Worm (Caenorhabditis elegans) whole organism, late embryonic: ENCODE measurements around the gene rbm-22.

Experiments used
- C08G9.2 ChIP-seq: sonication (generic microtip); optimal IDR thresholded peaks from 2 replicates; lab custom pipeline; 2016; ENCODE audit warnings: mild to moderate bottlenecking, missing genetic modification characterization, moderate library complexity, missing compliant biosample characterization
- C38D4.7 ChIP-seq: fragments of 200-800 bp; sonication (Bioruptor generic); optimal IDR thresholded peaks from 2 replicates; lab custom pipeline; 2018; ENCODE audit warnings: mild to moderate bottlenecking, missing genetic modification characterization, moderate library complexity, missing compliant biosample characterization
- K02D7.2 ChIP-seq: sonication (generic microtip); optimal IDR thresholded peaks from 2 replicates; lab custom pipeline; 2017; ENCODE audit warnings: mild to moderate bottlenecking, missing genetic modification characterization, missing compliant biosample characterization
- K09A11.1 ChIP-seq: sonication (generic microtip); optimal IDR thresholded peaks from 2 replicates; lab custom pipeline; 2017; ENCODE audit warnings: antibody characterized with exemption, mild to moderate bottlenecking, missing genetic modification characterization, missing compliant biosample characterization; ENCODE audit not compliant: insufficient read depth
- ahr-1 ChIP-seq: sonication (generic microtip); optimal IDR thresholded peaks from 2 replicates; lab custom pipeline; 2016; ENCODE audit warnings: missing genetic modification characterization, missing compliant biosample characterization
- ceh-18 ChIP-seq: sonication (generic microtip); optimal IDR thresholded peaks from 2 replicates; lab custom pipeline; 2016; ENCODE audit warnings: missing genetic modification characterization, missing compliant biosample characterization
- ceh-19 ChIP-seq: fragments of 200-800 bp; sonication (Bioruptor generic); optimal IDR thresholded peaks from 2 replicates; lab custom pipeline; 2018; ENCODE audit warnings: mild to moderate bottlenecking, missing genetic modification characterization, missing compliant biosample characterization
- ceh-2 ChIP-seq: sonication (generic microtip); optimal IDR thresholded peaks from 2 replicates; lab custom pipeline; 2016; ENCODE audit warnings: missing genotype, missing genetic modification characterization, missing compliant biosample characterization
- ceh-24 ChIP-seq: sonication (generic microtip); optimal IDR thresholded peaks from 2 replicates; lab custom pipeline; 2016; ENCODE audit warnings: mild to moderate bottlenecking, missing genetic modification characterization, missing compliant biosample characterization
- ceh-31 ChIP-seq: sonication (generic microtip); optimal IDR thresholded peaks from 2 replicates; lab custom pipeline; 2016; ENCODE audit warnings: missing genetic modification characterization, missing compliant biosample characterization
- ceh-34 ChIP-seq: sonication (generic microtip); optimal IDR thresholded peaks from 2 replicates; lab custom pipeline; 2016; ENCODE audit warnings: mild to moderate bottlenecking, missing genetic modification characterization, missing compliant biosample characterization
- ceh-48 ChIP-seq: sonication (generic microtip); optimal IDR thresholded peaks from 2 replicates; lab custom pipeline; 2016; ENCODE audit warnings: missing genetic modification characterization, inconsistent platforms, missing compliant biosample characterization
- ceh-6 ChIP-seq: fragments of 200-800 bp; sonication (Bioruptor generic); optimal IDR thresholded peaks from 2 replicates; lab custom pipeline; 2018; ENCODE audit warnings: mild to moderate bottlenecking, missing genetic modification characterization, missing compliant biosample characterization
- dve-1 ChIP-seq: sonication (generic microtip); optimal IDR thresholded peaks from 2 replicates; lab custom pipeline; 2017; ENCODE audit warnings: antibody characterized with exemption, mild to moderate bottlenecking, missing genetic modification characterization, missing compliant biosample characterization
- elt-2 ChIP-seq: sonication (generic microtip); optimal IDR thresholded peaks from 2 replicates; lab custom pipeline; 2016; ENCODE audit warnings: missing genetic modification reagents, missing genetic modification characterization, missing compliant biosample characterization
- ets-4 ChIP-seq: sonication (generic microtip); optimal IDR thresholded peaks from 2 replicates; lab custom pipeline; 2016; ENCODE audit warnings: missing genetic modification characterization, missing compliant biosample characterization
- eyg-1 ChIP-seq: sonication (generic microtip); optimal IDR thresholded peaks from 2 replicates; lab custom pipeline; 2016; ENCODE audit warnings: missing genotype, missing genetic modification characterization, missing compliant biosample characterization
- fkh-10 ChIP-seq: fragments of 150-350 bp; optimal IDR thresholded peaks from 2 replicates; lab custom pipeline; 2014; ENCODE audit warnings: missing biosample characterization, missing genetic modification reagents, missing genetic modification characterization
- fkh-6 ChIP-seq: sonication (generic microtip); optimal IDR thresholded peaks from 2 replicates; lab custom pipeline; 2016; ENCODE audit warnings: missing genetic modification characterization, missing compliant biosample characterization
- gmeb-2 ChIP-seq: sonication (generic microtip); optimal IDR thresholded peaks from 2 replicates; lab custom pipeline; 2016; ENCODE audit warnings: missing genetic modification characterization, inconsistent platforms, missing compliant biosample characterization
- hlh-30 ChIP-seq: sonication (generic microtip); optimal IDR thresholded peaks from 2 replicates; lab custom pipeline; 2017; ENCODE audit warnings: antibody characterized with exemption, missing genetic modification characterization, missing compliant biosample characterization; ENCODE audit not compliant: insufficient read depth
- lim-6 ChIP-seq: sonication (generic microtip); optimal IDR thresholded peaks from 2 replicates; lab custom pipeline; 2016; ENCODE audit warnings: missing genetic modification characterization, missing compliant biosample characterization
- lin-11 ChIP-seq: fragments of 200-800 bp; sonication (Bioruptor generic); optimal IDR thresholded peaks from 2 replicates; lab custom pipeline; 2018; ENCODE audit warnings: mild to moderate bottlenecking, missing genetic modification characterization, missing compliant biosample characterization
- madf-2 ChIP-seq: sonication (generic microtip); optimal IDR thresholded peaks from 2 replicates; lab custom pipeline; 2017; ENCODE audit warnings: missing genetic modification characterization, missing compliant biosample characterization
- mec-3 ChIP-seq: sonication (generic microtip); optimal IDR thresholded peaks from 2 replicates; lab custom pipeline; 2016; ENCODE audit warnings: borderline replicate concordance, missing genetic modification characterization, missing compliant biosample characterization
- nfya-1 ChIP-seq: sonication (generic microtip); optimal IDR thresholded peaks from 2 replicates; lab custom pipeline; 2017; ENCODE audit warnings: missing genetic modification characterization, mild to moderate bottlenecking, missing compliant biosample characterization, antibody characterized with exemption, moderate library complexity
- nhr-11 ChIP-seq: fragments of 150-350 bp; optimal IDR thresholded peaks from 2 replicates; lab custom pipeline; 2014; ENCODE audit warnings: missing biosample characterization, missing genetic modification characterization
- nhr-232 ChIP-seq: sonication (generic microtip); optimal IDR thresholded peaks from 2 replicates; lab custom pipeline; 2016; ENCODE audit warnings: missing genetic modification characterization, missing compliant biosample characterization
- npax-4 ChIP-seq: sonication (generic microtip); optimal IDR thresholded peaks from 2 replicates; lab custom pipeline; 2016; ENCODE audit warnings: missing genetic modification characterization, missing compliant biosample characterization
- odd-2 ChIP-seq: sonication (generic microtip); optimal IDR thresholded peaks from 2 replicates; lab custom pipeline; 2017; ENCODE audit warnings: antibody characterized with exemption, mild to moderate bottlenecking, missing genetic modification characterization, missing compliant biosample characterization
- pax-1 ChIP-seq: fragments of 150-350 bp; optimal IDR thresholded peaks from 2 replicates; lab custom pipeline; 2014; ENCODE audit warnings: missing biosample characterization, missing genetic modification characterization
- pha-2 ChIP-seq: sonication (generic microtip); optimal IDR thresholded peaks from 2 replicates; lab custom pipeline; 2017; ENCODE audit warnings: mild to moderate bottlenecking, missing genetic modification characterization, missing compliant biosample characterization
- pha-4 ChIP-seq: fragments of 150-350 bp; optimal IDR thresholded peaks from 2 replicates; lab custom pipeline; 2018; ENCODE audit warnings: missing biosample characterization, missing genetic modification reagents, missing genetic modification characterization
- pqm-1 ChIP-seq: sonication (generic microtip); optimal IDR thresholded peaks from 2 replicates; lab custom pipeline; 2016; ENCODE audit warnings: missing genetic modification characterization, missing compliant biosample characterization
- rnt-1 ChIP-seq: sonication (generic microtip); optimal IDR thresholded peaks from 2 replicates; lab custom pipeline; 2016; ENCODE audit warnings: missing genetic modification characterization, missing compliant biosample characterization
- sdc-2 ChIP-seq: sonication (generic microtip); optimal IDR thresholded peaks from 2 replicates; lab custom pipeline; 2016; ENCODE audit warnings: missing genotype, missing genetic modification characterization, missing compliant biosample characterization
- sox-2 ChIP-seq: fragments of 200-800 bp; sonication (Bioruptor generic); IDR thresholded peaks from 2 replicates; pipeline ENCODE4 v1.3.6; 2022; ENCODE audit warnings: missing genetic modification reagents, missing genetic modification characterization, missing compliant biosample characterization
- sox-4 ChIP-seq: sonication (generic microtip); optimal IDR thresholded peaks from 2 replicates; lab custom pipeline; 2017; ENCODE audit warnings: mild to moderate bottlenecking, missing genetic modification characterization, inconsistent platforms, missing compliant biosample characterization
- syd-9 ChIP-seq: sonication (generic microtip); optimal IDR thresholded peaks from 2 replicates; lab custom pipeline; 2016; ENCODE audit warnings: mild to moderate bottlenecking, missing genetic modification characterization, moderate library complexity, missing compliant biosample characterization
- unc-3 ChIP-seq, 2 experiments: fragments of 200-800 bp in 1 of 2; sonication (Bioruptor generic) in 1 of 2; sonication (generic microtip) in 1 of 2; conservative IDR thresholded peaks in 1 of 2; optimal IDR thresholded peaks in 1 of 2; 2 replicates each; pipeline versions ENCODE4 v1.3.6 to Lab custom; 2016 to 2022; ENCODE audit warnings: missing compliant biosample characterization in 2 of 2, missing genetic modification characterization in 2 of 2, missing genetic modification reagents in 1 of 2
- unc-55 ChIP-seq: sonication (generic microtip); optimal IDR thresholded peaks from 2 replicates; lab custom pipeline; 2017; ENCODE audit warnings: missing biosample characterization, missing genetic modification reagents, missing genetic modification characterization
- zip-5 ChIP-seq: sonication (generic microtip); optimal IDR thresholded peaks from 2 replicates; lab custom pipeline; 2016; ENCODE audit warnings: missing genetic modification characterization, missing compliant biosample characterization
- ztf-16 ChIP-seq: sonication (generic microtip); optimal IDR thresholded peaks from 2 replicates; lab custom pipeline; 2017; ENCODE audit warnings: missing genetic modification characterization, missing compliant biosample characterization

Gene rbm-22

DNA sequence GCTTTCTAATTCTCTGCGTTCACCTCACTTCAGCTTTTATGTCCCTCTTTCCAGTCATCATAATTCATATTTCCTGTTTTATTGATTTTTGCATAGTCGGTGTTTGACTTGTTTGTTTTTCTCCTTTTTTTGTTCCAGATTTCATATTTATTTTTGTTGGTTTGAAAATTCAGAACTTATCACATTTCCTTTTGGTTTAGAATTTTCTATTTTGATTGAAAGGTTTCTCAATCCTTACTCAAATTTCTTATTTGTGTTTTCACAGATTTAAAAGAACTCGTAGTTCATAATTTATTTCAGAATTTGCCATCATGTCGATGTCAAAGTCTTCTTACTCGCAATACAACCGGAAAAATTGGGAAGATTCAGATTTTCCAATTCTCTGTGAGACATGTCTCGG is at the start of gene rbm-22:
TSS of gene rbm-22 (plus strand) at position 301 of the 400 bp plus-strand sequence.
- TF ChIP-seq K02D7.2 (tag; lab: Kevin White, UChicago) (no peak), ceh-48 (tag; lab: Kevin White, UChicago) (peak; percentile 5)

DNA sequence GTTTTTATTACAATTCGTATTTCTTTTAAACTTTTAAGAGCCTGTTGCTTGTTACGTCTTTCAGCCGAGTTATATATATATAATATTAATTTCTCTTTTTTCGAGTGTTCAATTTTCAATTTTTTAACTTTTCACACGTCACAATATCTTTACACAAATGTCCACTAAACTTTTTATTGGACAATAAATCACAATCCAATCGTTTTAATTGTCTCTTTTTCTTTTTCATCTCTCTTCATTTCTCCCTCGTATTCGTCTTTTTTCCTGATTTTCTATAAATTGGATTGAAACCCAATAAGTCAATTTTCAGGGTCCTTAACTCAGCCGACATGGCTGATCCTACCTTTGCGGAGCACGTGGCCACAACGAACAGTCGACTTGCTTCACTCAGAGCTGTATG is 49.1 kb upstream of the rbm-22 start, which contains the start of gene miz-1:
TSS of gene miz-1 (plus strand) at position 301 of the 400 bp plus-strand sequence.
- TF ChIP-seq nfya-1 (tag; lab: Kevin White, UChicago) (no peak), madf-2 (no peak), fkh-6 (tag; lab: Kevin White, UChicago) (no peak), elt-2 (tag; lab: Kevin White, UChicago) (no peak), nhr-11 (no peak), ztf-16 (tag; lab: Kevin White, UChicago) (no peak), nhr-232 (tag; lab: Kevin White, UChicago) (no peak)

DNA sequence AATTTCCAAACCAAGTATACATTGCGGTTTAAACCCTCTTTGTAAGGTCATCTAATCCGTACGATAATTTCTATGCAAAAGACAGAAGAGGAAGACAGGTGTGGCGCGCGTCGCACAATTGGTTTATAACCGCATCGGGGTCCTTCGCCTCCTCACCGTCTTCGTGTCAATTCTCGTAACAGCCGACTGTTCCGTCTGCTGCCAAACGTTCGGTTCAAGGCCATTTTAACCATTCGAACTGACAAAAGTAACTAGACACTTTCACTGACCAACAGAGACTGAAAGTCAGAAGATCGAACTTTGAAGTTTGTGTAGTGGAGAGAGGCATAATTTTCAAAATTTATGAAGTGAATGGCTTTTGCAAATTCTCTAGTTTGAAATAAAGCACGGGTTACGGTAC is 45.3 kb upstream of the rbm-22 start:
- TF ChIP-seq pha-4 (tag; lab: Kevin White, UChicago) (no peak), ztf-16 (tag; lab: Kevin White, UChicago) (no peak), C38D4.7 (GFP tag; lab: Kevin White, UChicago) (no peak), lim-6 (tag; lab: Kevin White, UChicago) (no peak), ceh-24 (tag; lab: Kevin White, UChicago) (no peak), sox-2 (GFP tag; lab: Robert Waterston, UW) (no peak), fkh-10 (GFP tag; lab: Kevin White, UChicago) (no peak), odd-2 (tag; lab: Kevin White, UChicago) (no peak), unc-55 (GFP tag; lab: Kevin White, UChicago) (no peak), ceh-2 (tag; lab: Kevin White, UChicago) (no peak), ceh-6 (GFP tag; lab: Kevin White, UChicago) (no peak), K09A11.1 (tag; lab: Kevin White, UChicago) (no peak), ceh-18 (tag; lab: Kevin White, UChicago) (no peak), pax-1 (tag; lab: Kevin White, UChicago) (no peak), zip-5 (tag; lab: Kevin White, UChicago) (no peak), pqm-1 (tag; lab: Kevin White, UChicago) (no peak), ceh-19 (GFP tag; lab: Kevin White, UChicago) (no peak), nhr-232 (tag; lab: Kevin White, UChicago) (no peak), unc-3 (GFP tag; conservative IDR thresholded peaks at IDR 0.05; lab: Robert Waterston, UW) (no peak), unc-3 (tag; optimal IDR thresholded peaks at IDR 0.05; lab: Kevin White, UChicago) (no peak)

DNA sequence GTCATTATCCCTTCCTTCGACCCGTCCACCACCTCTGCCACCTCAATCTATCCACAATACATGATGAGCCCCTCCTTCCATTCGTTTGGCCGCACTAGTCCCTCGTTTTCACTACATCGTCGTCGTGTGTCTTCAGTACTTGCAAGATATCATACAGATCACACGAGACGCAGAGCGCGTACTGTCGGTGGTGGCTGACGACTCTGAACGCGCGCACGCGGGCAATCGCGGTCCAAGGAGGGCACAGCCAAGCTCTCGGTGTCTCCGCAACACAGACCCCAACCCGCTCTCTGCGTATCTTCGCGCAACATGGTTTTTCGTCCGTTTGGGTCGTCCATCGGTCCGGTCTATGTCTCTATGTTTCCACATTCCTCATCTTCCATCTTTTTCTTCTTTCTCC is 44.2 kb upstream of the rbm-22 start:
- TF ChIP-seq rnt-1 (tag; lab: Kevin White, UChicago) = peak; percentile 47
- TF ChIP-seq ceh-31 (tag; lab: Kevin White, UChicago) = peak; percentile 56
- TF ChIP-seq pha-2 (tag; lab: Kevin White, UChicago) = no peak
- no peak for TF ChIP-seq fkh-10 (GFP tag; lab: Kevin White, UChicago)
- TF ChIP-seq ceh-48 (tag; lab: Kevin White, UChicago) = no peak
- TF ChIP-seq dve-1 = no peak
- no peak for TF ChIP-seq mec-3 (tag; lab: Kevin White, UChicago)
- TF ChIP-seq nhr-232 (tag; lab: Kevin White, UChicago) = no peak
- TF ChIP-seq gmeb-2 = no peak
- TF ChIP-seq pqm-1 (tag; lab: Kevin White, UChicago) = no peak
- peak; percentile 42 for TF ChIP-seq ceh-6 (GFP tag; lab: Kevin White, UChicago)
- no peak for TF ChIP-seq sox-4 (tag; lab: Kevin White, UChicago)
- TF ChIP-seq nfya-1 (tag; lab: Kevin White, UChicago) = peak; percentile 33
- no peak for TF ChIP-seq ceh-19 (GFP tag; lab: Kevin White, UChicago)
- TF ChIP-seq C08G9.2 (tag; lab: Kevin White, UChicago) = peak; percentile 22
- TF ChIP-seq eyg-1 (tag; lab: Kevin White, UChicago) = no peak
- no peak for TF ChIP-seq unc-55 (GFP tag; lab: Kevin White, UChicago)
- no peak for TF ChIP-seq unc-3 (GFP tag; conservative IDR thresholded peaks at IDR 0.05; lab: Robert Waterston, UW)
- TF ChIP-seq unc-3 (tag; optimal IDR thresholded peaks at IDR 0.05; lab: Kevin White, UChicago) = no peak
- TF ChIP-seq hlh-30 (tag; lab: Kevin White, UChicago) = peak; percentile 58
- peak; percentile 38 for TF ChIP-seq sdc-2 (tag; lab: Kevin White, UChicago)
- peak; percentile 36 for TF ChIP-seq elt-2 (tag; lab: Kevin White, UChicago)
- TF ChIP-seq pha-4 (tag; lab: Kevin White, UChicago) = no peak
- TF ChIP-seq ahr-1 (tag; lab: Kevin White, UChicago) = no peak
- peak; percentile 56 for TF ChIP-seq ceh-34 (tag; lab: Kevin White, UChicago)
- TF ChIP-seq ets-4 (tag; lab: Kevin White, UChicago) = no peak
- TF ChIP-seq pax-1 (tag; lab: Kevin White, UChicago) = no peak
- TF ChIP-seq lin-11 (tag; lab: Kevin White, UChicago) = no peak
- TF ChIP-seq ceh-18 (tag; lab: Kevin White, UChicago) = no peak
- TF ChIP-seq npax-4 = no peak
- peak; percentile 71 for TF ChIP-seq ceh-2 (tag; lab: Kevin White, UChicago)
- TF ChIP-seq syd-9 = no peak
